Fruit fly (Drosophila melanogaster) S2 (cell line): ENCODE measurements around the gene Cdc6.

Experiments used
- CG8478 ChIP-seq: fragments of >200 bp; optimal IDR thresholded peaks from 2 replicates; lab custom pipeline; 2018
- CTCF ChIP-seq, 2 experiments: fragments of >200 bp; optimal IDR thresholded peaks; 2 replicates each; lab custom pipeline; 2018

Gene Cdc6

DNA sequence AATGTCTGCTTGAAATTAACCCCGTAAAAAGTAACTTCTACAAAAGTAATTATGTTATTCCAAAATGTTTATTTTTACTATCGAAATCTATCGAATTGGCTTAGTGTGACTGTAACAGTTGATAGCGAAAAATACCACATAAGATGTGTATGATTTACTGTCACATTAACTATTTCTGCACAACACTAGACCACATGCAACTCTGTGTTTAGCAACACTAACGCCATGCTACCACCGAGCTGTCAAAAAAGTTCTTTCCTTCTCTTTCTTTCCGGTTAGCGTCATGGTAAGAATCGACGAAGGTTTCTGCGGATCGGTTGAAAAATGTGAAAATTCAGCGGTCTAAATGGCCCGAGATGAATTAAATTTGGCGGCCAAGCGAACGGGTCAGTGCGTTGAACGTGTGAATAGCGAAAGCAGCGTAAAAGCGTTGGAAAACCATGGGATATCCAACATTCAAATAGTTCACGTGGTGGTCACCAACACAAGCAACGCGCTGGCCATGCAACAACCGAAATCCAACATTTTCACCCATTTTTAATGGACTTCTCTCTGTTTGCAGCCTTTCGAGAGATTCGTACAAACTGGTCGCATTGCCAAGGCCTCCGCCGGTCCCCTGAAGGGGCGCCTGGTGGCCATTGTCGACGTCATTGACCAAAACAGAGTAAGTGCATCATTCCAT lies 33.0 kb downstream of the Cdc6 start, which contains the start of the genes Nelf-E and RpL14:
Nelf-E (minus strand) TSS at position 128 of the 682 bp plus-strand sequence.
RpL14 (plus strand) TSS at position 255 of the 682 bp plus-strand sequence.
- TF ChIP-seq CG8478 (lab: Kevin White, UChicago) (no peak), CTCF (optimal IDR thresholded peaks at IDR 0.05; lab: Kevin White, UChicago) (peak; percentile 26 to 28)

DNA sequence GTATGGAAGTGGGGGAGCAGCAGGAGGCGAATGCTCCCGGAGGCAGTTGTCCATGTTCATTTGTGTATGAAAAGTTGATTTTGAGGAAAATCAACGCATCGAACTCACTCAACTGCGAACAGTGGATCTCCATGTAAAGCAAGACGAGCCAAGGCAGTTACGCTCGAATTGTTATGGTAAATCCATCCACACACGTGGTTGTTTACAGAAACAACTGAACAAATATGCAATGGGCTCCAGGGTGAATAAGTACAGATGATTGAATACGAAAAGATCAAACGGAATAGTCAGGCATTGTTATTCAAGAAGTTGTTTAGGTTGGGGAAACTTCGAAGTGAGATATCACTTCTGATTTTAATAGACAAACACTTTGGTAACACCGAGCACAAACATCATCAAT lies 49.8 kb downstream of the Cdc6 start:
- TF ChIP-seq CG8478 (lab: Kevin White, UChicago): no peak
- TF ChIP-seq CTCF (optimal IDR thresholded peaks at IDR 0.05; lab: Kevin White, UChicago): no peak

DNA sequence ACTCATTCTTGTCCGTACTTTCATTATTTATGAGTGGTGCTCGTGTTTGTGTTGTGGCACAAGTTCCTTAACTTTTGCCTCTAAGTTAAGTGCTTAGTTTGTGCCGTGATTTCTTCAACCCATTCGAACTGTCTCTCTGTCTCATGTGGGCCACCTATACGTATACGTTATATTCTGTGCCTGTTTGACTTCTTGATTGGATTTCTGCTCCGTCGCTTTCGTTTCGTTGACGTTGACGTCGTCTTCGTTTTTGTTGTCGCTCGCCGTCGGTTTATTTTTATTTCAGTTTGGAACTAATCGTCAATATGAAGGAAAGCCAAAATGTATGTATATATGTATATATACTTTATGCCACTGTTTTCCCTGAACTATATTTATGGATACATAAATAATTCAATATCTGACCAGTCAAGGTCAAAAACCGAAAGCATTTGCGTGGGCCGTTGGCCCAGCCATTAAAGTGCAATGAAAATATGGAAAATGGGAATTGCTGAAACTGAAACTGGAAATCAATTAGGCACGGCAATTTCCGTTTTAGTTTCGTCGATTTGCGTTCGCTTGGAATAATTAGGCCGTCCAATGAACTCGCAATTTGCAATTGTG lies 51.7 kb downstream of the Cdc6 start:
- TF ChIP-seq CTCF (optimal IDR thresholded peaks at IDR 0.05; lab: Kevin White, UChicago): no peak
- TF ChIP-seq CG8478 (lab: Kevin White, UChicago): no peak
